Worm (Caenorhabditis elegans): Measurements from ENCODE around the gene srd-39.

The srd-39 gene

ce11 chrX:13284618-13285017 lies 15.8 kb downstream of the srd-39 start (continued):
- TF ChIP-seq mel-28 (tag; optimal IDR thresholded peaks at IDR 0.05; ENCODE audit: borderline replicate concordance) (no peak), let-607 (tag; optimal IDR thresholded peaks at IDR 0.05) (peak in 1 of 2 experiments; percentile 7), attf-6 (GFP tag; IDR thresholded peaks at IDR 0.05) (peak; percentile 65), snpc-1.3 (tag; optimal IDR thresholded peaks at IDR 0.05; ENCODE audit: insufficient read depth) (peak; percentile 45), hmg-1.2 (GFP tag; IDR thresholded peaks at IDR 0.05) (peak; percentile 44; the same call in 1 of the 2 replicates), D2030.7 (GFP tag; IDR thresholded peaks at IDR 0.05) (peak; percentile 65), ztf-6 (GFP tag; IDR thresholded peaks at IDR 0.05) (no peak), rpc-1 (optimal IDR thresholded peaks at IDR 0.05) (peak; percentile 75), rpc-1 (tag; optimal IDR thresholded peaks at IDR 0.05) (peak; percentile 90), lin-26 (GFP tag; IDR thresholded peaks at IDR 0.05) (peak; percentile 87), mes-4 (tag; optimal IDR thresholded peaks at IDR 0.05) (no peak), F39B2.1 (GFP tag; IDR thresholded peaks at IDR 0.05) (no peak), zfh-2 (GFP tag; conservative IDR thresholded peaks at IDR 0.05) (no peak), dox-1 (GFP tag; IDR thresholded peaks at IDR 0.05) (peak; percentile 40; the same call in 1 of the 2 replicates), Y67H2A.10 (GFP tag; conservative IDR thresholded peaks at IDR 0.05) (no peak), cebp-1 (GFP tag; IDR thresholded peaks at IDR 0.05) (peak; percentile 26; the same call in 1 of the 2 replicates), cebp-1 (tag; optimal IDR thresholded peaks at IDR 0.05) (no peak), athp-1 (tag; optimal IDR thresholded peaks at IDR 0.05) (no peak), nfyb-1 (GFP tag; IDR thresholded peaks at IDR 0.05) (peak; percentile 64), dpl-1 (GFP tag; optimal IDR thresholded peaks at IDR 0.05) (no peak), ama-1 (optimal IDR thresholded peaks at IDR 0.05) (no peak), ama-1 (GFP tag; optimal IDR thresholded peaks at IDR 0.05) (peak in 1 of 2 experiments; percentile 14), gei-17 (GFP tag; optimal IDR thresholded peaks at IDR 0.05) (no peak), somi-1 (GFP tag; optimal IDR thresholded peaks at IDR 0.05) (no peak), tbp1 (GFP tag; optimal IDR thresholded peaks at IDR 0.05) (peak; percentile 87), madf-6 (GFP tag; IDR thresholded peaks at IDR 0.05) (peak; percentile 19; the same call in 1 of the 2 replicates), F55B11.4 (tag; optimal IDR thresholded peaks at IDR 0.05; ENCODE audit: borderline replicate concordance, insufficient read depth) (no peak), die-1 (tag; optimal IDR thresholded peaks at IDR 0.05) (peak; percentile 76), mcd-1 (GFP tag; IDR thresholded peaks at IDR 0.05) (no peak), nhr-80 (tag; optimal IDR thresholded peaks at IDR 0.05) (no peak)

- TF ChIP-seq F22D6.2 (tag; optimal IDR thresholded peaks at IDR 0.05) (no peak), ceh-91 (GFP tag; IDR thresholded peaks at IDR 0.05) (no peak), mcd-1 (GFP tag; IDR thresholded peaks at IDR 0.05) (no peak), ama-1 (optimal IDR thresholded peaks at IDR 0.05) (no peak), ama-1 (GFP tag; optimal IDR thresholded peaks at IDR 0.05) (no peak)
Measured at ce11 chrX:13284091-13284490, 16.3 kb downstream of the srd-39 start, which contains the start of gene cyp-14A4. Gene cyp-14A4 (minus strand): TSS chrX:13284197.

DNA sequence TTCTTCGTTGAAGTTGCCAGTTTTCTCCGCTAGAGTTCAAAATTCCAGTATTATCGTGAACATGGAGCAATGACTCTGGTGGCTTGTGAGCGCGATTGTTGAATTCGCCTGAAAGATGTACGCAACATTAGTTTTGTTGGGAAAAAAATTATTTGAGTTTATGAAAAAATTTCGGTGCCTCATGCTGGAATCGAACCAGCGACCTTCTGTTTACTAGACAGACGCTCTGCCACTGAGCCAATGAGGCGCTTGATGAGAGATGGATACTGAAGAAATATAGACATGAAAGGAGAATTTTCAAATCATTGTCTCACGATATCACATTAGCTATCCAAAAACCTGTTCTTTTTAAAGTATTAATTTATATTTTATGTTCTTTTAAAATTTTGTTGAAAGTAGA lies 16.9 kb downstream of the srd-39 start:
- peak; percentile 79 for TF ChIP-seq D2030.7 (GFP tag; IDR thresholded peaks at IDR 0.05)
- TF ChIP-seq snpc-3.4 (tag; optimal IDR thresholded peaks at IDR 0.05), result peak; percentile 9
- peak; percentile 51 for TF ChIP-seq hrde-1 (tag; optimal IDR thresholded peaks at IDR 0.05; ENCODE audit: borderline replicate concordance)
- TF ChIP-seq madf-6 (GFP tag; IDR thresholded peaks at IDR 0.05), result no peak
- TF ChIP-seq xnd-1 (tag; optimal IDR thresholded peaks at IDR 0.05), result no peak
- TF ChIP-seq F55B11.4 (tag; optimal IDR thresholded peaks at IDR 0.05; ENCODE audit: borderline replicate concordance, insufficient read depth), result no peak
- no peak for TF ChIP-seq T26A5.8 (tag; optimal IDR thresholded peaks at IDR 0.05)
- TF ChIP-seq tbx-9 (tag; optimal IDR thresholded peaks at IDR 0.05; ENCODE audit: borderline replicate concordance), result no peak
- TF ChIP-seq mcd-1 (GFP tag; IDR thresholded peaks at IDR 0.05), result no peak; the same call in 1 of the 2 replicates
- TF ChIP-seq let-526 (GFP tag; IDR thresholded peaks at IDR 0.05), result no peak
- peak; percentile 16 for TF ChIP-seq ztf-26 (tag; optimal IDR thresholded peaks at IDR 0.05)
- no peak for TF ChIP-seq madf-8 (GFP tag; conservative IDR thresholded peaks at IDR 0.05)
- TF ChIP-seq nhr-80 (tag; optimal IDR thresholded peaks at IDR 0.05), result peak; percentile 4
- TF ChIP-seq athp-1 (tag; optimal IDR thresholded peaks at IDR 0.05), result peak; percentile 23
- no peak for TF ChIP-seq F57A8.1 (GFP tag; optimal IDR thresholded peaks at IDR 0.05)
- TF ChIP-seq egl-44 (GFP tag; IDR thresholded peaks at IDR 0.05), result 0 out of 2 replicates have a peak, but pooled peaks have one; percentile 38
- no peak for TF ChIP-seq attf-3 (GFP tag; conservative IDR thresholded peaks at IDR 0.05)
- TF ChIP-seq lag-1 (GFP tag; IDR thresholded peaks at IDR 0.05), result no peak
- TF ChIP-seq lin-35 (GFP tag; optimal IDR thresholded peaks at IDR 0.05), result no peak
- no peak for TF ChIP-seq ztf-3 (GFP tag; optimal IDR thresholded peaks at IDR 0.05)
